Worm (Caenorhabditis elegans) whole organism, L1 larva: Measurements from ENCODE around the gene M7.8.

ENCODE experiments used
- fos-1 ChIP-seq: fragments of 150-350 bp; optimal IDR thresholded peaks from 2 replicates; lab custom pipeline; 2014; ENCODE audit warnings: missing biosample characterization, missing genetic modification characterization
- snpc-4 ChIP-seq: fragments of 150-350 bp; optimal IDR thresholded peaks from 2 replicates; lab custom pipeline; 2014; ENCODE audit warnings: missing biosample characterization, missing genetic modification characterization

DNA sequence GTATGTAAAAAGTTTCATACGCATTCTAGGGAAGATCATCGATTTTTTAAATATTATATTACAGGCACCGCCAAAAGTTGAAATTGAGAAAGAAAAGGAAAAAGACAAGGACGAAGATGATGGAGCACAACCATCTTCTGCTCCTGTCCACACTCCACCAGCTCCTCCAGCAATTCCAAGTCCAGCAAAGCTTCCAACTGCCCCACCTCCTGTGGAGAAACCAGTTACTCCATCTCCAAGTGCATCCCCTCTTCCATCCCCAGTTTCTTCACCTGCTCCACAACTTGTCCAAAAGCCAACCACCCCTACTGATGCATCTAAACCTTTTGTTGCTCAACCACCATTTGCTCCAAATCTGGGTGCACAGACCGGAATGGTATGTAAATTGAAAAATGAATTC lies 42.9 kb downstream of the M7.8 start:
- TF ChIP-seq fos-1 (tag; lab: Kevin White, UChicago) (no peak), snpc-4 (tag; lab: Kevin White, UChicago) (no peak)
